ENCODE assay signal across 1 fruit fly cellular context in genomic region chrX:8588607-8589171, dm6.
TF ChIP-seq lines count a peak whose summit lies in the region.

Gene CG12081, plus strand, starts transcription at chrX:8588811.

TF ChIP-seq in whole organism, embryonic, 481 proteins besides CTCF, POLR2A, EP300 and RAD21 (continued from another document):
- TF ChIP-seq Trl (optimal IDR thresholded peaks at IDR 0.05; lab: Kevin White, UChicago) = no peak
- no peak for TF ChIP-seq Trl (GFP tag; optimal IDR thresholded peaks at IDR 0.05; lab: Kevin White, UChicago)
- TF ChIP-seq CG12391 (tag; optimal IDR thresholded peaks at IDR 0.05; lab: Kevin White, UChicago) = no peak
- TF ChIP-seq mirr (GFP tag; optimal IDR thresholded peaks at IDR 0.05; lab: Kevin White, UChicago) = no peak
- TF ChIP-seq gem (tag; optimal IDR thresholded peaks at IDR 0.05; lab: Kevin White, UChicago) = no peak
- TF ChIP-seq CG18011 (GFP tag; optimal IDR thresholded peaks at IDR 0.05; lab: Kevin White, UChicago) = no peak
- TF ChIP-seq CG43689 (GFP tag; IDR thresholded peaks at IDR 0.05; lab: Robert Waterston, UW) = no peak
- no peak for TF ChIP-seq dm (GFP tag; optimal IDR thresholded peaks at IDR 0.05; lab: Kevin White, UChicago)
- TF ChIP-seq tap (tag; optimal IDR thresholded peaks at IDR 0.05; lab: Kevin White, UChicago) = no peak
- peak; percentile 78 for TF ChIP-seq crol (GFP tag; IDR thresholded peaks at IDR 0.05; lab: Robert Waterston, UW)
- TF ChIP-seq CG7357 (GFP tag; IDR thresholded peaks at IDR 0.05; lab: Robert Waterston, UW) = peak; percentile 94
- TF ChIP-seq CG4404 (GFP tag; IDR thresholded peaks at IDR 0.05; lab: Robert Waterston, UW) = no peak
- TF ChIP-seq CG18764 (GFP tag; optimal IDR thresholded peaks at IDR 0.05; lab: Kevin White, UChicago) = no peak
- no peak for TF ChIP-seq CG6854 (GFP tag; optimal IDR thresholded peaks at IDR 0.05; lab: Kevin White, UChicago)
- no peak for TF ChIP-seq cwo (GFP tag; optimal IDR thresholded peaks at IDR 0.05; lab: Kevin White, UChicago)
- TF ChIP-seq Gug (GFP tag; IDR thresholded peaks at IDR 0.05; lab: Robert Waterston, UW) = no peak; the same call in 3 of the 4 replicates
- TF ChIP-seq CG30020 (tag; optimal IDR thresholded peaks at IDR 0.05; lab: Kevin White, UChicago) = peak; percentile 91
- TF ChIP-seq CG3726 (GFP tag; IDR thresholded peaks at IDR 0.05; lab: Robert Waterston, UW) = no peak
- no peak for TF ChIP-seq CG6689 (GFP tag; IDR thresholded peaks at IDR 0.05; lab: Robert Waterston, UW)
- TF ChIP-seq CG6813 (GFP tag; optimal IDR thresholded peaks at IDR 0.05; lab: Kevin White, UChicago) = no peak
- no peak for TF ChIP-seq Ssrp (tag; optimal IDR thresholded peaks at IDR 0.05; lab: Kevin White, UChicago)
- TF ChIP-seq CG17186 (GFP tag; optimal IDR thresholded peaks at IDR 0.05; lab: Kevin White, UChicago) = peak; percentile 65
- TF ChIP-seq Kr (GFP tag; optimal IDR thresholded peaks at IDR 0.05; lab: Kevin White, UChicago) = no peak
- TF ChIP-seq lilli (GFP tag; optimal IDR thresholded peaks at IDR 0.05; lab: Kevin White, UChicago) = no peak
- no peak for TF ChIP-seq CG4424 (GFP tag; optimal IDR thresholded peaks at IDR 0.05; lab: Kevin White, UChicago)
- TF ChIP-seq BtbVII (GFP tag; optimal IDR thresholded peaks at IDR 0.05; lab: Kevin White, UChicago) = no peak
- TF ChIP-seq ase (GFP tag; IDR thresholded peaks at IDR 0.05; lab: Robert Waterston, UW) = no peak
- TF ChIP-seq CG14441 (GFP tag; IDR thresholded peaks at IDR 0.05; lab: Robert Waterston, UW) = no peak
- no peak for TF ChIP-seq CG12104 (GFP tag; optimal IDR thresholded peaks at IDR 0.05; lab: Kevin White, UChicago)
- no peak for TF ChIP-seq gsb-n (tag; optimal IDR thresholded peaks at IDR 0.05; lab: Kevin White, UChicago)
- peak; percentile 85 for TF ChIP-seq HLH4C (GFP tag; IDR thresholded peaks at IDR 0.05; lab: Robert Waterston, UW; ENCODE audit: partially characterized antibody)
- no peak for TF ChIP-seq CG34376 (GFP tag; optimal IDR thresholded peaks at IDR 0.05; lab: Kevin White, UChicago)
- peak; percentile 87 for TF ChIP-seq CG34224 (GFP tag; IDR thresholded peaks at IDR 0.05; lab: Robert Waterston, UW; ENCODE audit: partially characterized antibody)
- TF ChIP-seq sug (tag; optimal IDR thresholded peaks at IDR 0.05; lab: Kevin White, UChicago) = peak; percentile 37
- no peak for TF ChIP-seq Fer2 (tag; optimal IDR thresholded peaks at IDR 0.05; lab: Kevin White, UChicago)
- TF ChIP-seq peb (GFP tag; IDR thresholded peaks at IDR 0.05; lab: Robert Waterston, UW) = no peak
- TF ChIP-seq Nf-YB (GFP tag; optimal IDR thresholded peaks at IDR 0.05; lab: Kevin White, UChicago) = no peak
- no peak for TF ChIP-seq CG4854 (GFP tag; optimal IDR thresholded peaks at IDR 0.05; lab: Kevin White, UChicago)
- peak; percentile 86 for TF ChIP-seq vnd (GFP tag; IDR thresholded peaks at IDR 0.05; lab: Robert Waterston, UW; ENCODE audit: partially characterized antibody)
- TF ChIP-seq Tbp (GFP tag; optimal IDR thresholded peaks at IDR 0.05; lab: Kevin White, UChicago) = no peak
- no peak for TF ChIP-seq lola (GFP tag; optimal IDR thresholded peaks at IDR 0.05; lab: Kevin White, UChicago)
- no peak for TF ChIP-seq Chrac-16 (GFP tag; optimal IDR thresholded peaks at IDR 0.05; lab: Kevin White, UChicago)
- 0 out of 2 replicates have a peak, but pooled peaks have one; percentile 14 for TF ChIP-seq CG1024 (GFP tag; IDR thresholded peaks at IDR 0.05; lab: Robert Waterston, UW)
- TF ChIP-seq CG10979 (tag; optimal IDR thresholded peaks at IDR 0.05; lab: Kevin White, UChicago) = no peak
- TF ChIP-seq row (GFP tag; IDR thresholded peaks at IDR 0.05; lab: Robert Waterston, UW) = peak; percentile 72
- no peak for TF ChIP-seq oc (tag; optimal IDR thresholded peaks at IDR 0.05; lab: Kevin White, UChicago)
- 0 out of 3 replicates have a peak, but pooled peaks have one; percentile 25 for TF ChIP-seq CG2199 (GFP tag; IDR thresholded peaks at IDR 0.05; lab: Robert Waterston, UW)
- TF ChIP-seq gsb (GFP tag; IDR thresholded peaks at IDR 0.05; lab: Robert Waterston, UW) = no peak
- TF ChIP-seq D19B (GFP tag; optimal IDR thresholded peaks at IDR 0.05; lab: Kevin White, UChicago) = no peak
- no peak for TF ChIP-seq CG31365 (tag; optimal IDR thresholded peaks at IDR 0.05; lab: Kevin White, UChicago)
- no peak for TF ChIP-seq NFAT (GFP tag; IDR thresholded peaks at IDR 0.05; lab: Robert Waterston, UW)
TF ChIP-seq in whole organism, embryonic: peak in this region for 102.
